Worm (Caenorhabditis elegans) whole organism, early embryonic: ENCODE data around the gene F01G10.10.

Experiments
- B0310.2 ChIP-seq: sonication (generic microtip); optimal IDR thresholded peaks from 2 replicates; lab custom pipeline; 2016; ENCODE audit warnings: mild to moderate bottlenecking, missing genetic modification characterization, missing compliant biosample characterization
- F13C5.2 ChIP-seq: sonication (generic microtip); optimal IDR thresholded peaks from 2 replicates; lab custom pipeline; 2017; ENCODE audit warnings: mild to moderate bottlenecking, missing genetic modification characterization, inconsistent platforms, missing compliant biosample characterization
- aly-1 ChIP-seq: sonication (generic microtip); optimal IDR thresholded peaks from 2 replicates; lab custom pipeline; 2016; ENCODE audit warnings: missing genetic modification characterization, missing compliant biosample characterization
- ama-1 ChIP-seq: fragments of 150-350 bp; optimal IDR thresholded peaks from 2 replicates; lab custom pipeline; 2014
- ceh-13 ChIP-seq: fragments of 200-800 bp; sonication (Bioruptor generic); optimal IDR thresholded peaks from 2 replicates; lab custom pipeline; 2018; ENCODE audit warnings: mild to moderate bottlenecking, missing genetic modification characterization, missing compliant biosample characterization
- ceh-36 ChIP-seq: sonication (generic microtip); optimal IDR thresholded peaks from 2 replicates; lab custom pipeline; 2016; ENCODE audit warnings: missing genetic modification characterization, inconsistent platforms, missing compliant biosample characterization
- ets-7 ChIP-seq: sonication (generic microtip); optimal IDR thresholded peaks from 2 replicates; lab custom pipeline; 2016; ENCODE audit warnings: missing genotype, missing genetic modification characterization, missing compliant biosample characterization
- flt-1 ChIP-seq: fragments of 200-800 bp; sonication (Bioruptor generic); IDR thresholded peaks from 2 replicates; pipeline ENCODE4 v1.3.6; 2022; ENCODE audit warnings: missing genetic modification characterization, missing compliant biosample characterization
- hmbx-1 ChIP-seq: sonication (generic microtip); optimal IDR thresholded peaks from 2 replicates; lab custom pipeline; 2016; ENCODE audit warnings: mild to moderate bottlenecking, missing genetic modification characterization, missing compliant biosample characterization
- hmg-4 ChIP-seq: fragments of 200-800 bp; sonication (Bioruptor generic); optimal IDR thresholded peaks from 2 replicates; lab custom pipeline; 2018; ENCODE audit warnings: mild to moderate bottlenecking, missing genetic modification characterization, missing compliant biosample characterization
- hnd-1 ChIP-seq: sonication (generic microtip); optimal IDR thresholded peaks from 2 replicates; lab custom pipeline; 2016; ENCODE audit warnings: missing genetic modification characterization, missing compliant biosample characterization
- pes-1 ChIP-seq: fragments of 200-800 bp; sonication (Bioruptor generic); IDR thresholded peaks from 2 replicates; pipeline ENCODE4 v1.3.6; 2022; ENCODE audit warnings: missing genetic modification reagents, missing genetic modification characterization, missing compliant biosample characterization
- scrt-1 ChIP-seq: fragments of 200-800 bp; sonication (Bioruptor generic); IDR thresholded peaks from 2 replicates; pipeline ENCODE4 v1.3.6; 2022; ENCODE audit warnings: missing genetic modification characterization, missing compliant biosample characterization
- sea-1 ChIP-seq: fragments of 200-800 bp; sonication (Bioruptor generic); conservative IDR thresholded peaks from 2 replicates; pipeline ENCODE4 v1.3.6; 2022; ENCODE audit warnings: missing genetic modification characterization, missing compliant biosample characterization
- tbx-11 ChIP-seq: fragments of 200-800 bp; sonication (Bioruptor generic); IDR thresholded peaks from 2 replicates; pipeline ENCODE4 v1.3.6; 2022; ENCODE audit warnings: missing genetic modification characterization, missing compliant biosample characterization
- tbx-37 ChIP-seq: fragments of 200-800 bp; sonication (Bioruptor generic); conservative IDR thresholded peaks from 2 replicates; pipeline ENCODE4 v1.3.6; 2022; ENCODE audit warnings: missing genetic modification reagents, missing genetic modification characterization, missing compliant biosample characterization
- tra-4 ChIP-seq: sonication (generic microtip); optimal IDR thresholded peaks from 2 replicates; lab custom pipeline; 2017; ENCODE audit warnings: missing genetic modification characterization, missing compliant biosample characterization

F01G10.10 gene

ce11 chrIV:10216704-10217296 is 29.2 kb upstream of the F01G10.10 start:
- TF ChIP-seq sea-1 (no peak), ceh-13 (GFP tag; lab: Kevin White, UChicago) (no peak), ama-1 (lab: Kevin White, UChicago) (no peak), pes-1 (GFP tag; lab: Robert Waterston, UW) (no peak), ets-7 (tag; lab: Kevin White, UChicago) (no peak), hmg-4 (GFP tag; lab: Kevin White, UChicago) (no peak), tbx-37 (GFP tag; lab: Robert Waterston, UW) (no peak), tra-4 (tag; lab: Kevin White, UChicago) (no peak), hnd-1 (tag; lab: Kevin White, UChicago) (no peak), aly-1 (tag; lab: Kevin White, UChicago) (no peak), hmbx-1 (tag; lab: Kevin White, UChicago) (no peak), tbx-11 (GFP tag; lab: Robert Waterston, UW) (no peak), ceh-36 (no peak), B0310.2 (tag; lab: Kevin White, UChicago) (no peak), scrt-1 (GFP tag; lab: Robert Waterston, UW) (no peak)

- TF ChIP-seq flt-1 (GFP tag; lab: Robert Waterston, UW) (no peak), F13C5.2 (no peak), hmbx-1 (tag; lab: Kevin White, UChicago) (no peak), tbx-11 (GFP tag; lab: Robert Waterston, UW) (no peak), sea-1 (no peak), tra-4 (tag; lab: Kevin White, UChicago) (no peak), ets-7 (tag; lab: Kevin White, UChicago) (no peak), pes-1 (GFP tag; lab: Robert Waterston, UW) (no peak), B0310.2 (tag; lab: Kevin White, UChicago) (no peak), ama-1 (lab: Kevin White, UChicago) (no peak), ceh-36 (no peak), scrt-1 (GFP tag; lab: Robert Waterston, UW) (no peak), hmg-4 (GFP tag; lab: Kevin White, UChicago) (no peak), hnd-1 (tag; lab: Kevin White, UChicago) (no peak), ceh-13 (GFP tag; lab: Kevin White, UChicago) (no peak), aly-1 (tag; lab: Kevin White, UChicago) (no peak)
These were observed 26.8 kb upstream of the F01G10.10 start, which contains the start of gene qns-1 for ce11 chrIV:10219208-10219607. qns-1 (minus strand) TSS chrIV:10219308.

ce11 chrIV:10221187-10221586 is 24.8 kb upstream of the F01G10.10 start, which contains the start of gene tram-1:
tram-1 (minus strand) TSS chrIV:10221287.
- TF ChIP-seq scrt-1 (GFP tag; lab: Robert Waterston, UW) (no peak), hmbx-1 (tag; lab: Kevin White, UChicago) (no peak), ceh-36 (no peak), sea-1 (no peak), flt-1 (GFP tag; lab: Robert Waterston, UW) (no peak), tbx-37 (GFP tag; lab: Robert Waterston, UW) (no peak), tra-4 (tag; lab: Kevin White, UChicago) (no peak), aly-1 (tag; lab: Kevin White, UChicago) (no peak), ceh-13 (GFP tag; lab: Kevin White, UChicago) (no peak), B0310.2 (tag; lab: Kevin White, UChicago) (no peak), tbx-11 (GFP tag; lab: Robert Waterston, UW) (no peak), hnd-1 (tag; lab: Kevin White, UChicago) (no peak), F13C5.2 (no peak), ama-1 (lab: Kevin White, UChicago) (no peak), hmg-4 (GFP tag; lab: Kevin White, UChicago) (no peak), pes-1 (GFP tag; lab: Robert Waterston, UW) (no peak), ets-7 (tag; lab: Kevin White, UChicago) (no peak)

ce11 chrIV:10222122-10222589 is 23.8 kb upstream of the F01G10.10 start, which contains the start of gene C24F3.2:
C24F3.2 (plus strand) TSS chrIV:10222539.
- no peak for TF ChIP-seq hmg-4 (GFP tag; lab: Kevin White, UChicago)
- TF ChIP-seq ceh-36: no peak
- TF ChIP-seq aly-1 (tag; lab: Kevin White, UChicago): no peak

ce11 chrIV:10223723-10224122 is 22.2 kb upstream of the F01G10.10 start, which contains the start of gene nas-12:
nas-12 (plus strand) TSS chrIV:10224023.
- no peak for TF ChIP-seq scrt-1 (GFP tag; lab: Robert Waterston, UW)
- no peak for TF ChIP-seq pes-1 (GFP tag; lab: Robert Waterston, UW)
- no peak for TF ChIP-seq hmg-4 (GFP tag; lab: Kevin White, UChicago)
- no peak for TF ChIP-seq aly-1 (tag; lab: Kevin White, UChicago)

- TF ChIP-seq flt-1 (GFP tag; lab: Robert Waterston, UW) (no peak), aly-1 (tag; lab: Kevin White, UChicago) (no peak), F13C5.2 (no peak), hnd-1 (tag; lab: Kevin White, UChicago) (no peak), ceh-36 (no peak), hmg-4 (GFP tag; lab: Kevin White, UChicago) (no peak), tbx-11 (GFP tag; lab: Robert Waterston, UW) (no peak), scrt-1 (GFP tag; lab: Robert Waterston, UW) (no peak), ets-7 (tag; lab: Kevin White, UChicago) (no peak), ceh-13 (GFP tag; lab: Kevin White, UChicago) (no peak), tra-4 (tag; lab: Kevin White, UChicago) (no peak), B0310.2 (tag; lab: Kevin White, UChicago) (no peak), sea-1 (no peak), hmbx-1 (tag; lab: Kevin White, UChicago) (no peak), ama-1 (lab: Kevin White, UChicago) (no peak), pes-1 (GFP tag; lab: Robert Waterston, UW) (no peak), tbx-37 (GFP tag; lab: Robert Waterston, UW) (no peak)
These were observed 18.4 kb upstream of the F01G10.10 start, which contains the start of gene F01G10.6 for ce11 chrIV:10227534-10227933. F01G10.6 (minus strand) TSS chrIV:10227634.
